Worm (Caenorhabditis elegans): ENCODE results near the gene pup-2.

pup-2 gene

ce11 chrIII:5140559-5140958, 45.2 kb upstream of the pup-2 start:
- TF ChIP-seq daf-12 (tag; optimal IDR thresholded peaks at IDR 0.05) = no peak
- no peak for TF ChIP-seq nhr-76 (tag; optimal IDR thresholded peaks at IDR 0.05)
- no peak for TF ChIP-seq mdl-1 (tag; optimal IDR thresholded peaks at IDR 0.05)
- peak; percentile 12 for TF ChIP-seq elt-2 (tag; optimal IDR thresholded peaks at IDR 0.05)
- no peak for TF ChIP-seq eor-1 (tag; optimal IDR thresholded peaks at IDR 0.05)
- peak; percentile 2 for TF ChIP-seq lin-39 (tag; optimal IDR thresholded peaks at IDR 0.05)
- TF ChIP-seq pha-4 (tag; optimal IDR thresholded peaks at IDR 0.05) = peak; percentile 5
- TF ChIP-seq nfya-1 (tag; optimal IDR thresholded peaks at IDR 0.05; ENCODE audit: insufficient read depth) = peak; percentile 51
- no peak for TF ChIP-seq nhr-67 (tag; optimal IDR thresholded peaks at IDR 0.05)
- no peak for TF ChIP-seq nhr-28 (tag; optimal IDR thresholded peaks at IDR 0.05)
- TF ChIP-seq pqm-1 (tag; optimal IDR thresholded peaks at IDR 0.05) = no peak

DNA sequence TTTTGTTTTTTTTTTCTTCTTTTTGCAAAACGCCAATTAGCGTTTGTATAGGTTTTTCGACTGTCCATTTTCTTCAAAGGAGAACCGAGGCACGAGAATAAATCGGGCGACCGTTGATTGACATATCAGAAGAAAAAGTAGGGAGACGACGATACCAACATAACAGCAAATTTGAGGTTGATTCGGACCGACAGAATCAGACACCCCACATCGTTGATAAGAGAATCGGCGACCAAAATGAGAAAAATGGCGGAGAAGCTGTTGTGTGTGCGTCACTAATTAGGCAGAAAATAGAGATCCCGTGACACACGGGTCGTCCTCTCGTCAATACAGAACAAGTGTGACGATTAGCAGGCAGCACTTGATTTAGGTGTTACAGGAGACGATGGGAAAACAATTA, 43.8 kb upstream of the pup-2 start:
- TF ChIP-seq unc-62 (GFP tag; optimal IDR thresholded peaks at IDR 0.05) (peak; percentile 40), tbx-2 (tag; optimal IDR thresholded peaks at IDR 0.05) (peak; percentile 90), egl-27 (tag; optimal IDR thresholded peaks at IDR 0.05) (no peak)

ce11 chrIII:5143520-5143919, 42.2 kb upstream of the pup-2 start:
- TF ChIP-seq ztf-11 (tag; optimal IDR thresholded peaks at IDR 0.05) = no peak
- no peak for TF ChIP-seq eor-1 (tag; optimal IDR thresholded peaks at IDR 0.05)
- no peak for TF ChIP-seq nhr-25 (tag; optimal IDR thresholded peaks at IDR 0.05)
- no peak for TF ChIP-seq nhr-237 (tag; optimal IDR thresholded peaks at IDR 0.05)
- no peak for TF ChIP-seq fkh-2 (tag; optimal IDR thresholded peaks at IDR 0.05)
- TF ChIP-seq nhr-12 (tag; optimal IDR thresholded peaks at IDR 0.05) = no peak
- TF ChIP-seq lin-15B (tag; optimal IDR thresholded peaks at IDR 0.05) = no peak
- TF ChIP-seq fkh-10 (GFP tag; optimal IDR thresholded peaks at IDR 0.05) = no peak
- no peak for TF ChIP-seq egl-5 (tag; optimal IDR thresholded peaks at IDR 0.05)
- TF ChIP-seq nhr-77 (tag; optimal IDR thresholded peaks at IDR 0.05) = no peak
- no peak for TF ChIP-seq nhr-67 (tag; optimal IDR thresholded peaks at IDR 0.05)
- TF ChIP-seq nhr-28 (tag; optimal IDR thresholded peaks at IDR 0.05) = no peak
- no peak for TF ChIP-seq mdl-1 (tag; optimal IDR thresholded peaks at IDR 0.05)
- TF ChIP-seq lin-39 (tag; optimal IDR thresholded peaks at IDR 0.05) = no peak
- TF ChIP-seq pqm-1 (tag; optimal IDR thresholded peaks at IDR 0.05) = no peak
- no peak for TF ChIP-seq lsy-12 (tag; optimal IDR thresholded peaks at IDR 0.05)
- no peak for TF ChIP-seq skn-1 (tag; optimal IDR thresholded peaks at IDR 0.05)
- TF ChIP-seq egl-27 (tag; optimal IDR thresholded peaks at IDR 0.05) = no peak
- TF ChIP-seq ztf-4 (tag; optimal IDR thresholded peaks at IDR 0.05) = no peak

ce11 chrIII:5144169-5144568, 41.6 kb upstream of the pup-2 start:
- TF ChIP-seq tbx-2 (tag; optimal IDR thresholded peaks at IDR 0.05) = peak; percentile 84
- TF ChIP-seq ceh-16 (tag; optimal IDR thresholded peaks at IDR 0.05) = no peak

- no peak for TF ChIP-seq R02D3.7 (tag; optimal IDR thresholded peaks at IDR 0.05)
- peak; percentile 70 for TF ChIP-seq elt-2 (tag; optimal IDR thresholded peaks at IDR 0.05)
These were observed 39.8 kb upstream of the pup-2 start for ce11 chrIII:5145874-5146273.

ce11 chrIII:5146749-5147148, 39.0 kb upstream of the pup-2 start:
- TF ChIP-seq unc-39 (tag; optimal IDR thresholded peaks at IDR 0.05) = no peak
- TF ChIP-seq ceh-28 (tag; optimal IDR thresholded peaks at IDR 0.05) = no peak
- no peak for TF ChIP-seq ama-1 (optimal IDR thresholded peaks at IDR 0.05)
- peak; percentile 88 for TF ChIP-seq elt-2 (tag; optimal IDR thresholded peaks at IDR 0.05)
- peak; percentile 57 for TF ChIP-seq pqm-1 (tag; optimal IDR thresholded peaks at IDR 0.05)

DNA sequence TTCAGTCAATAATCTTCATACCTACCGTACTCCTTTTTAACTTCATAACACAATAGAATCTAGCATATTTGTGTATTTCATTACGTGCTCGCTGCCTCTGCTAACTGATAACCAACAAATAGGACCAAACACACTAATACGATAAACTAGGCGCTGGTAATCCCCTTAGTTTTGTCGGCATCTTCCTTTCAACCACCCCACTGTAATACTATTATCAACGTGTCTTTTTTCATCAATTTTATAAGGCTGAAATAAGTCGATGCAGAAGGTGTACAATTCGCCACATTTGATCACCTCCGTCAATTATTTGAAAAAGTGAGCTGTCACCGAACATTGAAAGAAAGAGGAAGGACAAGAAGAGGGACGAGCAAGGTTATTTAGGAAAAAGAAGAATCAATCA, 38.3 kb upstream of the pup-2 start:
- no peak for TF ChIP-seq lin-15B (tag; optimal IDR thresholded peaks at IDR 0.05)
- TF ChIP-seq ceh-16 (tag; optimal IDR thresholded peaks at IDR 0.05) = no peak
- peak; percentile 52 for TF ChIP-seq elt-2 (tag; optimal IDR thresholded peaks at IDR 0.05)
- no peak for TF ChIP-seq ztf-11 (tag; optimal IDR thresholded peaks at IDR 0.05)
